Fruit fly (Drosophila melanogaster) whole organism, pupa: Measurements from ENCODE around the gene BG642312.

ENCODE experiments used
- CG10348 ChIP-seq: fragments of 200-800 bp; sonication (Bioruptor generic); IDR thresholded peaks from 2 replicates; pipeline ENCODE4 v1.3.6; 2022; ENCODE audit warnings: missing biosample characterization, missing genetic modification characterization
- CG12605 ChIP-seq: fragments of 200-800 bp; sonication (Bioruptor generic); IDR thresholded peaks from 2 replicates; pipeline ENCODE4 v1.3.6; 2022; ENCODE audit warnings: missing biosample characterization, missing genetic modification characterization
- CG13204 ChIP-seq: fragments of 200-800 bp; sonication (Bioruptor generic); optimal IDR thresholded peaks from 2 replicates; lab custom pipeline; 2018; ENCODE audit warnings: missing biosample characterization, mild to moderate bottlenecking, missing genetic modification characterization, moderate library complexity
- CG14655 ChIP-seq: fragments of 200-800 bp; sonication (Bioruptor generic); optimal IDR thresholded peaks from 3 replicates; lab custom pipeline; 2017; ENCODE audit warnings: mild to moderate bottlenecking, missing biosample characterization, missing genetic modification reagents, missing genetic modification characterization
- CG15710 ChIP-seq: fragments of 200-800 bp; sonication (Bioruptor generic); optimal IDR thresholded peaks from 2 replicates; lab custom pipeline; 2018; ENCODE audit warnings: missing biosample characterization, mild to moderate bottlenecking, missing genetic modification characterization, moderate library complexity
- CG17806 ChIP-seq: fragments of 200-800 bp; sonication (Bioruptor generic); optimal IDR thresholded peaks from 2 replicates; lab custom pipeline; 2018; ENCODE audit warnings: missing biosample characterization, mild to moderate bottlenecking, missing genetic modification characterization, moderate library complexity
- CG32121 ChIP-seq: fragments of 200-800 bp; sonication (Bioruptor generic); IDR thresholded peaks from 2 replicates; pipeline ENCODE4 v1.3.6; 2022; ENCODE audit warnings: missing biosample characterization, missing genetic modification characterization
- CG34367 ChIP-seq: fragments of 200-800 bp; sonication (Bioruptor generic); optimal IDR thresholded peaks from 2 replicates; lab custom pipeline; 2018; ENCODE audit warnings: missing biosample characterization, mild to moderate bottlenecking, missing genetic modification characterization
- CG4496 ChIP-seq: fragments of 200-800 bp; sonication (Bioruptor generic); IDR thresholded peaks from 3 replicates; pipeline ENCODE4 v1.3.6; 2022; ENCODE audit warnings: missing biosample characterization, missing genetic modification characterization
- CG8159 ChIP-seq: fragments of 200-800 bp; sonication (Bioruptor generic); optimal IDR thresholded peaks from 3 replicates; lab custom pipeline; 2018; ENCODE audit warnings: missing biosample characterization, mild to moderate bottlenecking, missing genetic modification characterization, moderate library complexity
- CG8301 ChIP-seq: fragments of 200-800 bp; sonication (Bioruptor generic); optimal IDR thresholded peaks from 2 replicates; lab custom pipeline; 2018; ENCODE audit warnings: missing biosample characterization, mild to moderate bottlenecking, missing genetic modification characterization
- CG9948 ChIP-seq: fragments of 200-800 bp; sonication (Bioruptor generic); optimal IDR thresholded peaks from 2 replicates; lab custom pipeline; 2018; ENCODE audit warnings: missing biosample characterization, mild to moderate bottlenecking, missing genetic modification characterization, moderate library complexity
- D1 ChIP-seq: fragments of 200-800 bp; sonication (Bioruptor generic); optimal IDR thresholded peaks from 2 replicates; lab custom pipeline; 2018; ENCODE audit warnings: missing biosample characterization, mild to moderate bottlenecking, missing genetic modification characterization, moderate library complexity
- EcR ChIP-seq: fragments of 200-800 bp; sonication (Bioruptor generic); optimal IDR thresholded peaks from 3 replicates; lab custom pipeline; 2019; ENCODE audit warnings: missing biosample characterization, missing genetic modification characterization, mild to moderate bottlenecking, moderate library complexity, missing genetic modification reagents
- Ets98B ChIP-seq: fragments of 200-800 bp; sonication (Bioruptor generic); IDR thresholded peaks from 2 replicates; pipeline ENCODE4 v1.3.6; 2022; ENCODE audit warnings: missing biosample characterization, missing genetic modification characterization
- Pif1A ChIP-seq: fragments of 200-800 bp; sonication (Bioruptor generic); optimal IDR thresholded peaks from 3 replicates; lab custom pipeline; 2016; ENCODE audit warnings: missing biosample characterization, missing genetic modification characterization
- Pif1B ChIP-seq: fragments of 200-800 bp; sonication (Bioruptor generic); optimal IDR thresholded peaks from 3 replicates; lab custom pipeline; 2016; ENCODE audit warnings: missing biosample characterization, missing genetic modification characterization
- Snoo ChIP-seq: fragments of 200-800 bp; sonication (Bioruptor generic); optimal IDR thresholded peaks from 3 replicates; lab custom pipeline; 2017; ENCODE audit warnings: missing biosample characterization, mild to moderate bottlenecking, missing genetic modification characterization, inconsistent platforms
- fd96Ca ChIP-seq: fragments of 200-800 bp; sonication (Bioruptor generic); IDR thresholded peaks from 3 replicates; pipeline ENCODE4 v1.3.6; 2022; ENCODE audit warnings: missing biosample characterization, missing genetic modification characterization
- gl ChIP-seq: fragments of 200-800 bp; sonication (Bioruptor generic); optimal IDR thresholded peaks from 2 replicates; lab custom pipeline; 2018; ENCODE audit warnings: missing biosample characterization, mild to moderate bottlenecking, missing genetic modification characterization
- rn ChIP-seq: fragments of 200-800 bp; sonication (Bioruptor generic); IDR thresholded peaks from 2 replicates; pipeline ENCODE4 v1.3.6; 2022; ENCODE audit warnings: missing biosample characterization, missing genetic modification characterization

The BG642312 gene

DNA sequence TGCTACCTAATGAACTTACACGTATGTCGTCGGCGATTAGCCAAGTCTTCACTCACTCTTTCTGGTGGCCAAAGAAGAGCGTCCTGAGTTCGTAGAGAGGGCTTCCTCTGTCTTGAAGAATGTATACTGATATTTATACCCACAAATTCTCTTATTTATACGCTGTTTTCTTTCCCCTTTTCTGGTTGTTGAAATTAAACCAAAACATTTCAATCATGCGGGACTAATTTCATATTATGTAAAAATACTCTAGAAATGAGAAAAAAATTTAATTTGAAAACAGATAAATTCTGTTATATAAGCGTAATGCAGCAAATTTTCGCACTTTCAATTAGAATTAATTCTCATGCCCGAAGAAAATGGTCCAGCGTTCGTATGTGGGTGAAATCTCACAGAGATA is at the start of gene BG642312:
BG642312 (minus strand) TSS at position 101 of the 400 bp plus-strand sequence.
- TF ChIP-seq CG8159 (tag; lab: Kevin White, UChicago): no peak
- TF ChIP-seq fd96Ca (GFP tag; lab: Robert Waterston, UW): no peak
- TF ChIP-seq EcR (GFP tag; lab: Kevin White, UChicago): no peak
- TF ChIP-seq CG34367 (tag; lab: Kevin White, UChicago): no peak
- TF ChIP-seq CG8301 (tag; lab: Kevin White, UChicago): no peak
- TF ChIP-seq rn (GFP tag; lab: Robert Waterston, UW): no peak
- no peak for TF ChIP-seq CG17806
- no peak for TF ChIP-seq Snoo (tag; lab: Kevin White, UChicago)

DNA sequence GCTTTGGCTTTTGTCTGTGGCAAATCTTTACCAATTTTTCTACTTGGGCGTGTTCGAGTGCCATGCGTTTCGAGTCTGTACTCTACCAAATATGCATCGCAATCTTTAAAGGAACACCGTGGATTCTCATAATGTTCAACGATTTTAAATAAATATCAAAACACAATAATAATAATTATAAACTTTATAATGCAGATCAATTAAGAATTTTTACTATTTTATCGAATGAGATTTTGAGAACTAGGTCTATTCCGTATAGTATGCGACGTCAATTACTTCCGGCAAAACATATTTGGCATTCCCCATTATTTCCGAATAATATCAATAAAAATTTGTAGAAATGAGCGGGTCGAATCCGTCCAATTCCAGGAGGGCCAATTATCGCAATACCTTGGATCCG is 42.3 kb upstream of the BG642312 start, which contains the start of gene CG43168:
CG43168 (plus strand) TSS at position 301 of the 400 bp plus-strand sequence.
- TF ChIP-seq CG34367 (tag; lab: Kevin White, UChicago) (no peak), fd96Ca (GFP tag; lab: Robert Waterston, UW) (no peak), D1 (tag; lab: Kevin White, UChicago) (no peak), CG32121 (GFP tag; lab: Robert Waterston, UW) (no peak), CG15710 (tag; lab: Kevin White, UChicago) (no peak)

DNA sequence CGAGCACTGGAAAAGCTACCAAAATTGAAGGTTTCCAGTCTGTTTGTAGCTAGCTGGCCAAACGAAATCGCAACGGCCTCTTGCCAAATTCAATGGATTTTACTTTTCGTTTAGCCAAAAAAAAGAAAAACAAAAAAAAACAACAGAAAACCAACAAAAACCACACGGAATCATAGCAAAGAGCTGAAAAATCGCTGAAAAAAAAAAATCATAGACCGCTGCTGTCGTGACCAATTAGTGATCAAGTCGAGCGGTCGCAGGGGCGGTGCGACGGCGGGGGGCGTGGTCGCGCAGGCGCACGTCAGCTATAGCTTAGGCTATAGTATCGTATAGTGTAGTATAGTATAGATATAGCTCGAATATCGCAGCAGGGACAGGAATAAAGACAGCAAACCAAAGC is 41.7 kb upstream of the BG642312 start:
- TF ChIP-seq CG8159 (tag; lab: Kevin White, UChicago) (no peak), fd96Ca (GFP tag; lab: Robert Waterston, UW) (peak; percentile 61; the same call in 2 of the 3 replicates), CG8301 (tag; lab: Kevin White, UChicago) (no peak), Pif1A (no peak), CG9948 (tag; lab: Kevin White, UChicago) (no peak), CG34367 (tag; lab: Kevin White, UChicago) (no peak), CG14655 (no peak), Ets98B (GFP tag; lab: Robert Waterston, UW) (peak; percentile 72), CG15710 (tag; lab: Kevin White, UChicago) (no peak), CG17806 (no peak), CG12605 (GFP tag; lab: Robert Waterston, UW) (peak; percentile 86), D1 (tag; lab: Kevin White, UChicago) (no peak), rn (GFP tag; lab: Robert Waterston, UW) (peak; percentile 50; the same call in 1 of the 2 replicates), gl (no peak), Pif1B (GFP tag; lab: Kevin White, UChicago) (no peak), Snoo (tag; lab: Kevin White, UChicago) (no peak), EcR (GFP tag; lab: Kevin White, UChicago) (no peak), CG10348 (GFP tag; lab: Robert Waterston, UW) (no peak), CG13204 (GFP tag; lab: Kevin White, UChicago) (no peak), CG4496 (GFP tag; lab: Robert Waterston, UW) (peak; percentile 79), CG32121 (GFP tag; lab: Robert Waterston, UW) (peak; percentile 87)

DNA sequence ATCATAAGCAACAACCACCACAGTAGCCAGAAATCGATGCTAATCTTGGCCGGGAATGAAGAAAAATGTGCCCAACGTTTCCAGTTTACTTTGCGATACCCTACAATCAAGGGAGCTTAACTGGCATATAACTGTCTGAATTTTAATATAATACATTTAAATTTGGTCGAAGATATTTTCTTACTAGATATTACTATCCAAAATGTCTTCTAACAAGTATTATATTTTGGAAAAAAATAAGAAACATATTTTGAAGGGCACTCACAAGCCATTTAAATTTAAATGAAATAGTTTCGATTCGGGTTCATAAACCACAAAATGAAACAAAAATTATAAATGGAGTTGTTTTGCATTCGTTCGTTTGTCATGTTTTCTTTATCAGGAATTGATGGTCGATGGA is 37.1 kb upstream of the BG642312 start:
- no peak for TF ChIP-seq CG34367 (tag; lab: Kevin White, UChicago)
- TF ChIP-seq CG8159 (tag; lab: Kevin White, UChicago): peak; percentile 64
- TF ChIP-seq fd96Ca (GFP tag; lab: Robert Waterston, UW): no peak
- TF ChIP-seq CG12605 (GFP tag; lab: Robert Waterston, UW): no peak
- TF ChIP-seq Snoo (tag; lab: Kevin White, UChicago): peak; percentile 41
- TF ChIP-seq CG17806: peak; percentile 54
- no peak for TF ChIP-seq EcR (GFP tag; lab: Kevin White, UChicago)
- peak; percentile 32 for TF ChIP-seq Pif1B (GFP tag; lab: Kevin White, UChicago)
- no peak for TF ChIP-seq gl
- no peak for TF ChIP-seq CG10348 (GFP tag; lab: Robert Waterston, UW)
- TF ChIP-seq CG4496 (GFP tag; lab: Robert Waterston, UW): no peak
- no peak for TF ChIP-seq D1 (tag; lab: Kevin White, UChicago)
- no peak for TF ChIP-seq CG14655
- peak; percentile 50 for TF ChIP-seq CG15710 (tag; lab: Kevin White, UChicago)
- no peak for TF ChIP-seq Ets98B (GFP tag; lab: Robert Waterston, UW)
- no peak for TF ChIP-seq CG13204 (GFP tag; lab: Kevin White, UChicago)
- no peak for TF ChIP-seq CG32121 (GFP tag; lab: Robert Waterston, UW)
- no peak for TF ChIP-seq CG8301 (tag; lab: Kevin White, UChicago)
- no peak for TF ChIP-seq rn (GFP tag; lab: Robert Waterston, UW)
- TF ChIP-seq CG9948 (tag; lab: Kevin White, UChicago): peak; percentile 42
- TF ChIP-seq Pif1A: peak; percentile 36
- TF ChIP-seq, all 21 proteins: peak for 7

DNA sequence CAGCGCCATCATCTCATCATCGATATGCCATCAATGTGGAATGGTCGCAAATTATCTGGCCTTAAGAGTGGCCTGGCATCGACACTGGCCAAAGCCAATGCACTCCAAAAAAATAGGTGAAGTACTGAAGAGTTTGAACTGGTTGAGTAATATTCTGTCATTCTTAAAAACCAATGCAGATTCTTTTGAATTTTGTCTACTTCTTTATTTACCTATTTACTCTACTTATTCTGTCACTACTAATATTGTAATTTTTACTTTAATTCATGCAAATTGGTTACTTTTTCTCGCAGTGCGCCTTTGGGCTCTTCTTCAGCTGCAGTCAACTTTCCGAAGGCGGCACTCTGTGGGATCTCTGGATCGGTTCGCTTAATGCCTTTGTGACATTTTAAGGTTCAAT is 35.8 kb upstream of the BG642312 start:
- TF ChIP-seq CG12605 (GFP tag; lab: Robert Waterston, UW) (no peak), Pif1A (peak; percentile 61), EcR (GFP tag; lab: Kevin White, UChicago) (no peak), rn (GFP tag; lab: Robert Waterston, UW) (no peak), CG8159 (tag; lab: Kevin White, UChicago) (peak; percentile 50), Ets98B (GFP tag; lab: Robert Waterston, UW) (no peak), Snoo (tag; lab: Kevin White, UChicago) (peak; percentile 34), fd96Ca (GFP tag; lab: Robert Waterston, UW) (no peak), CG8301 (tag; lab: Kevin White, UChicago) (peak; percentile 51), CG9948 (tag; lab: Kevin White, UChicago) (peak; percentile 46), CG15710 (tag; lab: Kevin White, UChicago) (peak; percentile 32), gl (no peak), D1 (tag; lab: Kevin White, UChicago) (no peak), CG34367 (tag; lab: Kevin White, UChicago) (peak; percentile 4), Pif1B (GFP tag; lab: Kevin White, UChicago) (peak; percentile 36), CG10348 (GFP tag; lab: Robert Waterston, UW) (no peak), CG4496 (GFP tag; lab: Robert Waterston, UW) (no peak), CG14655 (peak; percentile 53), CG32121 (GFP tag; lab: Robert Waterston, UW) (no peak), CG17806 (peak; percentile 48), CG13204 (GFP tag; lab: Kevin White, UChicago) (no peak)
